Worm (Caenorhabditis elegans) whole organism, late embryonic: ENCODE results near the gene nhr-1.

Experiments
- C38D4.7 ChIP-seq: fragments of 200-800 bp; sonication (Bioruptor generic); optimal IDR thresholded peaks from 2 replicates; lab custom pipeline; 2018; ENCODE audit warnings: mild to moderate bottlenecking, missing genetic modification characterization, moderate library complexity, missing compliant biosample characterization
- K02D7.2 ChIP-seq: sonication (generic microtip); optimal IDR thresholded peaks from 2 replicates; lab custom pipeline; 2017; ENCODE audit warnings: mild to moderate bottlenecking, missing genetic modification characterization, missing compliant biosample characterization
- ama-1 ChIP-seq: fragments of 150-350 bp; optimal IDR thresholded peaks from 2 replicates; lab custom pipeline; 2014
- ceh-18 ChIP-seq: sonication (generic microtip); optimal IDR thresholded peaks from 2 replicates; lab custom pipeline; 2016; ENCODE audit warnings: missing genetic modification characterization, missing compliant biosample characterization
- elt-2 ChIP-seq: sonication (generic microtip); optimal IDR thresholded peaks from 2 replicates; lab custom pipeline; 2016; ENCODE audit warnings: missing genetic modification reagents, missing genetic modification characterization, missing compliant biosample characterization
- elt-4 ChIP-seq: sonication (generic microtip); optimal IDR thresholded peaks from 2 replicates; lab custom pipeline; 2016; ENCODE audit warnings: missing genetic modification characterization, missing compliant biosample characterization
- fkh-6 ChIP-seq: sonication (generic microtip); optimal IDR thresholded peaks from 2 replicates; lab custom pipeline; 2016; ENCODE audit warnings: missing genetic modification characterization, missing compliant biosample characterization
- hlh-13 ChIP-seq: fragments of 200-800 bp; sonication (Bioruptor generic); optimal IDR thresholded peaks from 2 replicates; lab custom pipeline; 2018; ENCODE audit warnings: mild to moderate bottlenecking, missing genetic modification characterization, missing compliant biosample characterization
- pha-4 ChIP-seq: fragments of 150-350 bp; optimal IDR thresholded peaks from 2 replicates; lab custom pipeline; 2018; ENCODE audit warnings: missing biosample characterization, missing genetic modification reagents, missing genetic modification characterization
- pqm-1 ChIP-seq: sonication (generic microtip); optimal IDR thresholded peaks from 2 replicates; lab custom pipeline; 2016; ENCODE audit warnings: missing genetic modification characterization, missing compliant biosample characterization
- sox-4 ChIP-seq: sonication (generic microtip); optimal IDR thresholded peaks from 2 replicates; lab custom pipeline; 2017; ENCODE audit warnings: mild to moderate bottlenecking, missing genetic modification characterization, inconsistent platforms, missing compliant biosample characterization
- unc-3 ChIP-seq, 2 experiments: fragments of 200-800 bp in 1 of 2; sonication (Bioruptor generic) in 1 of 2; sonication (generic microtip) in 1 of 2; conservative IDR thresholded peaks in 1 of 2; optimal IDR thresholded peaks in 1 of 2; 2 replicates each; pipeline versions ENCODE4 v1.3.6 to Lab custom; 2016 to 2022; ENCODE audit warnings: missing compliant biosample characterization in 2 of 2, missing genetic modification characterization in 2 of 2, missing genetic modification reagents in 1 of 2
- unc-86 ChIP-seq: sonication (generic microtip); optimal IDR thresholded peaks from 2 replicates; lab custom pipeline; 2016; ENCODE audit warnings: missing genetic modification characterization, missing compliant biosample characterization

DNA sequence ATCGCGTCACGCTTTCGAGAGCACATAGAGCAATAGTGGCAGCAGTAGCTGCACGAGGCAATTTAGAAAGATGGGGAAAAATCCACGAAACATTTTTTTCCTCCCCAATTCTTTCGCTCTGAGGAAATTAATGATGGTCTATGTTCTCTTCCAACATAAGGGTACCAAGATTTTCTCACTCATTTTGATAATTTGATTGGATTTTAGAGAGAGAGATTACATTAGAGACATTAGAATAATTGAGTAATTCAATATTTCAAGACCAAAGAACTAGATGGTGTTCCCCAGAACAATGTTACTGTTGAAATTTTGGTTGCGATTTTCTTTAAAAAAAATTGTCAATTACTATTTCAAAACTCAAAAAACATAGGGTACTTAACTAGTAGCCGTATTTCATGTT is 7.6 kb downstream of the nhr-1 start:
- no peak for TF ChIP-seq ceh-18
- no peak for TF ChIP-seq pqm-1 (tag; lab: Kevin White, UChicago)
- TF ChIP-seq unc-86 (tag; lab: Kevin White, UChicago) = no peak
- TF ChIP-seq elt-4 (tag; lab: Kevin White, UChicago) = no peak
- TF ChIP-seq elt-2 (tag; lab: Kevin White, UChicago) = no peak
- TF ChIP-seq ama-1 (lab: Kevin White, UChicago) = no peak
- TF ChIP-seq C38D4.7 (GFP tag; lab: Kevin White, UChicago) = no peak
- TF ChIP-seq sox-4 (tag; lab: Kevin White, UChicago) = no peak
- no peak for TF ChIP-seq hlh-13 (GFP tag; lab: Kevin White, UChicago)
- no peak for TF ChIP-seq K02D7.2 (tag; lab: Kevin White, UChicago)
- TF ChIP-seq unc-3 (GFP tag; conservative IDR thresholded peaks at IDR 0.05; lab: Robert Waterston, UW) = no peak
- TF ChIP-seq unc-3 (tag; optimal IDR thresholded peaks at IDR 0.05; lab: Kevin White, UChicago) = no peak
- no peak for TF ChIP-seq fkh-6
- no peak for TF ChIP-seq pha-4 (tag; lab: Kevin White, UChicago)
